Worm (Caenorhabditis elegans) whole organism, L1 larva: Measurements from ENCODE around the gene frpr-17.
"Not testable (repeated sequence)": the region's sequence is repeated elsewhere in the genome, so short reads cannot be mapped to it uniquely, and the experiment has no call there.

ENCODE experiments used
- Y116A8C.19 ChIP-seq: sonication (generic microtip); optimal IDR thresholded peaks from 2 replicates; lab custom pipeline; 2016; ENCODE audit warnings: missing compliant biosample characterization, missing genetic modification characterization, borderline replicate concordance
- aly-2 ChIP-seq: fragments of 150-350 bp; optimal IDR thresholded peaks from 2 replicates; lab custom pipeline; 2014; ENCODE audit warnings: missing biosample characterization, missing genetic modification characterization
- efl-1 ChIP-seq, 4 experiments: fragments of 150-350 bp; optimal IDR thresholded peaks in 3 of 4; peaks in 1 of 4; 1 replicate in 1 of 4; 2 replicates in 3 of 4; lab custom pipeline; 2014; ENCODE audit warnings: missing biosample characterization in 2 of 4, missing genetic modification characterization in 2 of 4, missing genetic modification reagents in 2 of 4
- fkh-4 ChIP-seq: sonication (generic microtip); optimal IDR thresholded peaks from 2 replicates; lab custom pipeline; 2016; ENCODE audit warnings: missing compliant biosample characterization, missing genetic modification characterization, borderline replicate concordance
- lir-3 ChIP-seq: sonication (generic microtip); optimal IDR thresholded peaks from 2 replicates; lab custom pipeline; 2016; ENCODE audit warnings: mild to moderate bottlenecking, missing genetic modification characterization, moderate library complexity, missing compliant biosample characterization; ENCODE audit not compliant: poor library complexity
- mdl-1 ChIP-seq, 2 experiments: fragments of 150-350 bp; optimal IDR thresholded peaks; 2 replicates each; lab custom pipeline; 2014 to 2017; ENCODE audit warnings: missing biosample characterization in 2 of 2, missing genetic modification characterization in 2 of 2, inconsistent platforms in 1 of 2
- mep-1 ChIP-seq: fragments of 150-350 bp; optimal IDR thresholded peaks from 2 replicates; lab custom pipeline; 2014; ENCODE audit warnings: missing biosample characterization, missing genetic modification characterization
- nhr-28 ChIP-seq: fragments of 150-350 bp; optimal IDR thresholded peaks from 2 replicates; lab custom pipeline; 2014; ENCODE audit warnings: missing biosample characterization, missing genetic modification characterization
- swsn-7 ChIP-seq: sonication (generic microtip); optimal IDR thresholded peaks from 2 replicates; lab custom pipeline; 2016; ENCODE audit warnings: missing genetic modification characterization, missing compliant biosample characterization
- tbx-2 ChIP-seq: sonication (generic microtip); optimal IDR thresholded peaks from 2 replicates; lab custom pipeline; 2016; ENCODE audit warnings: missing genetic modification characterization, missing compliant biosample characterization
- zag-1 ChIP-seq: fragments of 150-350 bp; optimal IDR thresholded peaks from 2 replicates; lab custom pipeline; 2014; ENCODE audit warnings: missing biosample characterization, missing genetic modification characterization
- ztf-11 ChIP-seq, 2 experiments: sonication (generic microtip); optimal IDR thresholded peaks; 2 replicates each; lab custom pipeline; 2016 to 2017; ENCODE audit warnings: missing genetic modification characterization in 2 of 2, missing biosample characterization in 1 of 2, missing compliant biosample characterization in 1 of 2

ce11 chrX:14437806-14438205 lies 31.9 kb downstream of the frpr-17 start:
- TF ChIP-seq fkh-4 (tag; lab: Kevin White, UChicago); aly-2 (tag; lab: Kevin White, UChicago); lir-3 (tag; lab: Kevin White, UChicago); zag-1 (tag; lab: Kevin White, UChicago); nhr-28 (tag; lab: Kevin White, UChicago); swsn-7 (tag; lab: Kevin White, UChicago); efl-1 (optimal IDR thresholded peaks at IDR 0.05; lab: Kevin White, UChicago); efl-1 (GFP tag; optimal IDR thresholded peaks at IDR 0.05 in 1 of 2; lab: Kevin White, UChicago); mep-1 (tag; lab: Kevin White, UChicago); tbx-2; ztf-11 (tag; optimal IDR thresholded peaks at IDR 0.05; lab: Kevin White, UChicago); Y116A8C.19 (tag; lab: Kevin White, UChicago); mdl-1 (tag; optimal IDR thresholded peaks at IDR 0.05; lab: Kevin White, UChicago): not testable (repeated sequence)
